Worm (Caenorhabditis elegans) whole organism, mixed stage, embryonic: Measurements from ENCODE around the gene sru-19.
"Not testable (repeated sequence)": the region's sequence is repeated elsewhere in the genome, so short reads cannot be mapped to it uniquely, and the experiment has no call there.

Source experiments
- bed-3 ChIP-seq: fragments of 200-800 bp; sonication (Bioruptor generic); optimal IDR thresholded peaks from 3 replicates; lab custom pipeline; 2018; ENCODE audit warnings: mild to moderate bottlenecking, missing genetic modification characterization, moderate library complexity, missing compliant biosample characterization
- ceh-39 ChIP-seq: fragments of 150-350 bp; optimal IDR thresholded peaks from 2 replicates; lab custom pipeline; 2014; ENCODE audit warnings: missing biosample characterization, missing genetic modification characterization
- ceh-43 ChIP-seq: fragments of 200-800 bp; sonication (Bioruptor generic); optimal IDR thresholded peaks from 2 replicates; lab custom pipeline; 2018; ENCODE audit warnings: mild to moderate bottlenecking, missing genetic modification characterization, moderate library complexity, missing compliant biosample characterization
- ceh-83 ChIP-seq: fragments of 200-800 bp; sonication (Bioruptor generic); optimal IDR thresholded peaks from 2 replicates; lab custom pipeline; 2018; ENCODE audit warnings: mild to moderate bottlenecking, missing genetic modification characterization, missing compliant biosample characterization
- ces-1 ChIP-seq: fragments of 150-350 bp; optimal IDR thresholded peaks from 2 replicates; lab custom pipeline; 2014; ENCODE audit warnings: missing biosample characterization, missing genetic modification reagents, missing genetic modification characterization
- cnd-1 ChIP-seq: fragments of 200-800 bp; sonication (Bioruptor generic); optimal IDR thresholded peaks from 2 replicates; lab custom pipeline; 2018; ENCODE audit warnings: mild to moderate bottlenecking, missing genetic modification characterization, missing compliant biosample characterization
- drap-1 ChIP-seq: fragments of 200-800 bp; sonication (Bioruptor generic); optimal IDR thresholded peaks from 3 replicates; lab custom pipeline; 2018; ENCODE audit warnings: mild to moderate bottlenecking, missing genetic modification characterization, missing compliant biosample characterization
- elt-1 ChIP-seq: sonication (generic microtip); optimal IDR thresholded peaks from 2 replicates; lab custom pipeline; 2017; ENCODE audit warnings: missing genetic modification characterization, mild to moderate bottlenecking, missing compliant biosample characterization, antibody characterized with exemption, moderate library complexity, borderline replicate concordance; ENCODE audit not compliant: insufficient read depth
- elt-3 ChIP-seq: fragments of 150-350 bp; optimal IDR thresholded peaks from 2 replicates; lab custom pipeline; 2014; ENCODE audit warnings: missing biosample characterization, missing genetic modification characterization
- flh-1 ChIP-seq: fragments of 200-800 bp; sonication (Bioruptor generic); optimal IDR thresholded peaks from 2 replicates; lab custom pipeline; 2018; ENCODE audit warnings: mild to moderate bottlenecking, missing genetic modification characterization, moderate library complexity, missing compliant biosample characterization
- ham-2 ChIP-seq: fragments of 200-800 bp; sonication (Bioruptor generic); optimal IDR thresholded peaks from 2 replicates; lab custom pipeline; 2018; ENCODE audit warnings: mild to moderate bottlenecking, missing genetic modification characterization, missing compliant biosample characterization
- lin-13 ChIP-seq: fragments of 150-350 bp; optimal IDR thresholded peaks from 2 replicates; lab custom pipeline; 2014; ENCODE audit warnings: missing biosample characterization, missing genetic modification characterization
- lin-32 ChIP-seq: fragments of 200-800 bp; sonication (Bioruptor generic); optimal IDR thresholded peaks from 2 replicates; lab custom pipeline; 2018; ENCODE audit warnings: mild to moderate bottlenecking, missing genetic modification characterization, missing compliant biosample characterization
- lsy-2 ChIP-seq: fragments of 150-350 bp; optimal IDR thresholded peaks from 2 replicates; lab custom pipeline; 2014; ENCODE audit warnings: missing biosample characterization, missing genetic modification characterization
- mls-2 ChIP-seq: sonication (generic microtip); optimal IDR thresholded peaks from 2 replicates; lab custom pipeline; 2016; ENCODE audit warnings: mild to moderate bottlenecking, missing genetic modification characterization, moderate library complexity, missing compliant biosample characterization
- nhr-12 ChIP-seq: fragments of 150-350 bp; optimal IDR thresholded peaks from 2 replicates; lab custom pipeline; 2014; ENCODE audit warnings: missing biosample characterization, missing genetic modification characterization
- nhr-28 ChIP-seq: fragments of 150-350 bp; optimal IDR thresholded peaks from 2 replicates; lab custom pipeline; 2014; ENCODE audit warnings: missing biosample characterization, missing genetic modification characterization
- nhr-76 ChIP-seq: sonication (generic microtip); optimal IDR thresholded peaks from 2 replicates; lab custom pipeline; 2017; ENCODE audit warnings: missing biosample characterization, missing genetic modification characterization
- pha-4 ChIP-seq: fragments of 150-350 bp; optimal IDR thresholded peaks from 2 replicates; lab custom pipeline; 2018; ENCODE audit warnings: missing biosample characterization, missing genetic modification reagents, missing genetic modification characterization
- sem-2 ChIP-seq: fragments of 200-800 bp; sonication (Bioruptor generic); optimal IDR thresholded peaks from 2 replicates; lab custom pipeline; 2018; ENCODE audit warnings: mild to moderate bottlenecking, missing genetic modification characterization, missing compliant biosample characterization
- snpc-4 ChIP-seq: fragments of 150-350 bp; optimal IDR thresholded peaks from 2 replicates; lab custom pipeline; 2014; ENCODE audit warnings: missing biosample characterization, missing genetic modification characterization
- sptf-1 ChIP-seq: sonication (generic microtip); optimal IDR thresholded peaks from 2 replicates; lab custom pipeline; 2017; ENCODE audit warnings: mild to moderate bottlenecking, missing genetic modification characterization, moderate library complexity, missing compliant biosample characterization
- tbx-8 ChIP-seq: fragments of 200-800 bp; sonication (Bioruptor generic); optimal IDR thresholded peaks from 2 replicates; lab custom pipeline; 2018; ENCODE audit warnings: mild to moderate bottlenecking, missing genetic modification characterization, moderate library complexity, missing compliant biosample characterization
- unc-120 ChIP-seq: sonication (generic microtip); optimal IDR thresholded peaks from 2 replicates; lab custom pipeline; 2017; ENCODE audit warnings: missing genetic modification characterization, missing compliant biosample characterization; ENCODE audit not compliant: poor library complexity, severe bottlenecking
- unc-39 ChIP-seq: fragments of 150-350 bp; optimal IDR thresholded peaks from 2 replicates; lab custom pipeline; 2014; ENCODE audit warnings: missing biosample characterization, missing genetic modification characterization
- unc-62 ChIP-seq: fragments of 150-350 bp; optimal IDR thresholded peaks from 2 replicates; lab custom pipeline; 2014; ENCODE audit warnings: missing biosample characterization, missing genetic modification reagents, missing genetic modification characterization
- zip-8 ChIP-seq: fragments of 150-350 bp; optimal IDR thresholded peaks from 2 replicates; lab custom pipeline; 2014; ENCODE audit warnings: missing biosample characterization, missing genetic modification characterization
- ztf-11 ChIP-seq: fragments of 150-350 bp; optimal IDR thresholded peaks from 2 replicates; lab custom pipeline; 2014; ENCODE audit warnings: missing biosample characterization, missing genetic modification characterization

The sru-19 gene

ce11 chrIV:12464822-12465221 lies 33.5 kb upstream of the sru-19 start:
- TF ChIP-seq tbx-8 (GFP tag; lab: Kevin White, UChicago) (no peak), sptf-1 (no peak), elt-3 (no peak), mls-2 (tag; lab: Kevin White, UChicago) (no peak), ham-2 (GFP tag; lab: Kevin White, UChicago) (no peak), elt-1 (no peak), pha-4 (tag; lab: Kevin White, UChicago) (no peak), lsy-2 (tag; lab: Kevin White, UChicago) (no peak)

ce11 chrIV:12467761-12468160 lies 30.6 kb upstream of the sru-19 start:
- no peak for TF ChIP-seq unc-39
- TF ChIP-seq ztf-11 (tag; lab: Kevin White, UChicago), result no peak
- no peak for TF ChIP-seq lin-13 (tag; lab: Kevin White, UChicago)
- peak; percentile 72 for TF ChIP-seq ceh-39
- TF ChIP-seq sptf-1, result no peak

ce11 chrIV:12468359-12468758 lies 30.0 kb upstream of the sru-19 start, which contains the start of gene igdb-2:
Gene igdb-2 (plus strand): TSS chrIV:12468659.
- TF ChIP-seq bed-3 (GFP tag; lab: Kevin White, UChicago) (no peak), sem-2 (GFP tag; lab: Kevin White, UChicago) (no peak), flh-1 (GFP tag; lab: Kevin White, UChicago) (no peak), lin-32 (GFP tag; lab: Kevin White, UChicago) (no peak), cnd-1 (no peak), pha-4 (tag; lab: Kevin White, UChicago) (no peak), nhr-76 (tag; lab: Kevin White, UChicago) (no peak), elt-1 (no peak)

DNA sequence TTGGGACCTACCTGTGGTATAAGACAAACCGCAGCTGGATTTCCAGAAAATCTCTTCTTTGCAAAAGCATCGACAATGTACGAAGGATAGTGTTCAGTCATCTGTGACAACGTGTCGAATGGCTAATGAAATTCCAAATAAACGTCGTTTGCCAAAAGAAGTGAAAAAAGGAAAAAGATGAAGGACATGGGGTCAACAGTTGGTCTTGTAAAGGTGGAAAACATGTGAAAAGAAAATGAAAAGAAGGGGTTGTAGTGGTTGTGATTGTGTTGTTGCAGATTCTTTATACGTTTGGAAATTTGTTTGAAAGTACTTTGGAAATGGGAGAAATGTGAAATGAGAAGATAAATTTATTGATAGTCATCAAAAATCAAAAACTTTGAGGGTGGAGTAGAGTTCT lies 21.4 kb upstream of the sru-19 start, which contains the start of gene T04A11.1:
TSS of gene T04A11.1 (minus strand) at position 101 of the 400 bp plus-strand sequence.
- TF ChIP-seq sptf-1, nhr-28, drap-1: not testable (repeated sequence)
- TF ChIP-seq, all 35 proteins: peak for 0; not testable (repeated sequence) for 35

DNA sequence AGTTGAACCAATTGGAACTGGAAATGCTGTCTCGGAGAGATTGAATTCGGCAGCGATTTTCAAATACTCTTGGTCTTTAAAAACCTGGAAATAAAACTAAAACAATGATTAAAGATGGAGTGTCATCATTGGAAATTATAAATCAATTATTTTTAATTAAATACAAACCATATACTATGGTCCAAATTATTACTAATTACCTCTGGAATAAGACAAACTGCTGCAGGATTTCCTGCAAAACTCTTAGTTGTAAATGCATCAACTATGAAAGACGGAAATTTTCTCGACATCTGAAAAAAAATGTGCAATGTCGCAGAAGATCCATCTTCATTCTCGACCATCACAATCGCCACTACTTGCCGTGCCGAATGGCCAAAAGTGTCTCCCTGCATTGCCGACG lies 19.6 kb upstream of the sru-19 start, which contains the start of gene igdb-1:
TSS of gene igdb-1 (plus strand) at position 301 of the 400 bp plus-strand sequence.
- TF ChIP-seq bed-3 (GFP tag; lab: Kevin White, UChicago); ceh-83 (GFP tag; lab: Kevin White, UChicago); unc-120 (tag; lab: Kevin White, UChicago): not testable (repeated sequence)

ce11 chrIV:12484479-12484878 lies 13.9 kb upstream of the sru-19 start, which contains the start of gene T04A11.4:
Gene T04A11.4 (minus strand): TSS chrIV:12484579.
- TF ChIP-seq ces-1 (GFP tag; lab: Kevin White, UChicago); zip-8 (tag; lab: Kevin White, UChicago); drap-1: not testable (repeated sequence)

- TF ChIP-seq ceh-43 (GFP tag; lab: Kevin White, UChicago) (no peak), unc-62 (GFP tag; lab: Kevin White, UChicago) (no peak), snpc-4 (tag; lab: Kevin White, UChicago) (no peak), cnd-1 (no peak), nhr-12 (tag; lab: Kevin White, UChicago) (no peak)
Measured at ce11 chrIV:12487194-12487593, 11.1 kb upstream of the sru-19 start, which contains the start of gene sru-26. Gene sru-26 (plus strand): TSS chrIV:12487494.
